Worm (Caenorhabditis elegans): Measurements from ENCODE around the gene C02F5.14.

DNA sequence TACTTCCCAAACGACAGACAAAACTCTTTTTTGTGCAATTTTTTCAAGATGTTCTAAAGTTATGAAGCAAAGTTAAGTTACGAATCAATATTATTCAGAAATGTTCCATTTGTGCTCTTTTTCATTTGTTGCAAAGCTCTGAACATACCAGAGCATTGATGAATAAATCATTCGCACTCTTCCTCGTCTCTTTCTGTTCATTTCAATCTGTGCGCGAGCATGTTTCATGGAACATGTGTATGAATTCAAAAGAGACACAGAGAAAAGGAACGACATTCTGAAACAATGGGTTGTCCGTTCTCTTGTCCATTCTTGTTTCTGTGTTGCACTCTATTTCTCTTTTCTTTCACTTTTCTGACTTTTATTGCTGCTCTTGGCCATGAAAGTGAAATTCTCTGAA, 45.0 kb upstream of the C02F5.14 start:
- TF ChIP-seq ceh-18 (tag; optimal IDR thresholded peaks at IDR 0.05) (no peak), ceh-9 (tag; optimal IDR thresholded peaks at IDR 0.05) (no peak), fkh-10 (GFP tag; optimal IDR thresholded peaks at IDR 0.05) (no peak), pag-3 (tag; optimal IDR thresholded peaks at IDR 0.05; ENCODE audit: borderline replicate concordance) (no peak)
